Worm (Caenorhabditis elegans): Measurements from ENCODE around the gene Y97E10C.1.
A peak's percentile ranks its signal among the peaks of the same experiment; 100 is the strongest.

The Y97E10C.1 gene

DNA sequence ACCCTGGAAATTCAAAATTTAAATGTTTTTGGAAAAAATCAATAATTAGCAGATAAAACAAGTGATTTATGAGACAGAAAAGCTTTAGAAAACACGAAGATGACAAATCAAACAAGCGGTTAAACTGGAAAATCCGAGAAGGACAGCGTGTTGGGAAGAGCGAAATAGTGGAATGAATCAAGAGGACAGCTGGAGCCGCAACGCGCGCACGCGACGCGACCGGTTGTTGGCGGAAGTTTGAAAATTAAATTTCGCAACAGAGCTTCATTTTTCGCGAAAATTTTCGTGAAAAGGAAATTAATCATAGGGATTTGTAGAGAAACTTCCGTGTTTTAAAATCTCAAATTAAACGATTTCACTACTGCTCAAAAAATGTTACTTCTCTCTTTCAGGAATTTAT lies 6.2 kb downstream of the Y97E10C.1 start, which contains the start of gene clic-1:
TSS of gene clic-1 (minus strand) at position 3 of the 400 bp plus-strand sequence.
- TF ChIP-seq gmeb-2 (tag; optimal IDR thresholded peaks at IDR 0.05) (no peak), hlh-30 (tag; optimal IDR thresholded peaks at IDR 0.05; ENCODE audit: insufficient read depth) (peak; percentile 10), ahr-1 (tag; optimal IDR thresholded peaks at IDR 0.05) (no peak), unc-55 (GFP tag; optimal IDR thresholded peaks at IDR 0.05) (peak; percentile 44), madf-2 (tag; optimal IDR thresholded peaks at IDR 0.05) (no peak), ceh-34 (tag; optimal IDR thresholded peaks at IDR 0.05) (peak; percentile 18), K09A11.1 (tag; optimal IDR thresholded peaks at IDR 0.05; ENCODE audit: insufficient read depth) (no peak), ceh-45 (GFP tag; IDR thresholded peaks at IDR 0.05) (no peak), unc-42 (tag; optimal IDR thresholded peaks at IDR 0.05) (peak; percentile 68), sox-4 (tag; optimal IDR thresholded peaks at IDR 0.05) (no peak), pag-3 (tag; optimal IDR thresholded peaks at IDR 0.05; ENCODE audit: borderline replicate concordance) (no peak), pha-2 (tag; optimal IDR thresholded peaks at IDR 0.05) (no peak), lin-11 (tag; optimal IDR thresholded peaks at IDR 0.05) (no peak), fkh-6 (tag; optimal IDR thresholded peaks at IDR 0.05) (no peak), ceh-24 (tag; optimal IDR thresholded peaks at IDR 0.05) (no peak), K02D7.2 (tag; optimal IDR thresholded peaks at IDR 0.05) (no peak), ceh-48 (tag; optimal IDR thresholded peaks at IDR 0.05) (no peak), ceh-18 (tag; optimal IDR thresholded peaks at IDR 0.05) (peak; percentile 53), ref-2 (tag; optimal IDR thresholded peaks at IDR 0.05) (peak; percentile 51), rnt-1 (tag; optimal IDR thresholded peaks at IDR 0.05) (peak; percentile 24), ceh-31 (tag; optimal IDR thresholded peaks at IDR 0.05) (peak; percentile 29), hlh-15 (tag; optimal IDR thresholded peaks at IDR 0.05) (no peak), ttx-3 (tag; optimal IDR thresholded peaks at IDR 0.05) (no peak), nfya-1 (tag; optimal IDR thresholded peaks at IDR 0.05) (peak; percentile 74), ets-4 (tag; optimal IDR thresholded peaks at IDR 0.05) (peak; percentile 11), ceh-30 (tag; optimal IDR thresholded peaks at IDR 0.05) (no peak), che-1 (tag; optimal IDR thresholded peaks at IDR 0.05) (no peak)

DNA sequence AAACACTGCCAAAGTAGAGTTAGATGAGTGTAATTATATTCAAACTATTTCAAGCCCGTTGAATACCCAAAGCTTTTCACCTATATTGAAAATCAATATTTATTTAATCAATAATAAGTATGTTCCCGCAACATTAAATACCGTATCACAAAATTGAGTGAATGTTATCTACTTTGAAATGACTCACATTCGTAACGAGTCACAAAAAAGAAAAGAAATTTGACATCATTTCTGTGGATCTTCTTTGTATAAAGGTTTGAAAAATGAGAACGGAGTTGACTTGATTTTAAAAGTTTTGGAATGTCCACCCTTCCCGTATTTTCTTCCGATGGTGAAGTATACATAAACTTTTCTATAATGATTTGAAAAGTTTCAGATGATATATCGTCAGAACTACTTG lies 6.6 kb downstream of the Y97E10C.1 start, which contains the start of gene srr-10:
TSS of gene srr-10 (plus strand) at position 301 of the 400 bp plus-strand sequence.
- no peak for TF ChIP-seq lin-11 (tag; optimal IDR thresholded peaks at IDR 0.05)

DNA sequence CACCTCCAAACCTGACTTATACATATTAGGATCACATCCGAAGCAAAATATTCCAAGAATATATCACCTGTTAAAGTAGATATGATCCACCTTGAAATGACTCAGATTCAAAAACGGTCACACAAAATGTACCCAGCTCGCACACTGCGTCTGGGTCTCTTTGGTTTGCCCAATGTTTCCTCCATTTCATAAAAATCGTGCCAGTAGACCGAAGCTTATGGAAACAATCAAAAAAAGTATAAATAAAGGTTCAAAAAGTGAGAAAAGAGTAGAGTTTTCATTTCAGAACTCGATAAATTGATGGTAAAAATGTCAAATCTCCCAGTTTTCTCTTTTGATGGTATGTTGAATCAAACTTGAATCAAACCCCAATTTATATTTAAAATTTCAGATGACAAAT lies 9.0 kb downstream of the Y97E10C.1 start, which contains the start of gene srr-9:
TSS of gene srr-9 (plus strand) at position 301 of the 400 bp plus-strand sequence.
- TF ChIP-seq ztf-16 (tag; optimal IDR thresholded peaks at IDR 0.05) (no peak), T23F11.4 (GFP tag; optimal IDR thresholded peaks at IDR 0.05) (no peak), pat-9 (tag; optimal IDR thresholded peaks at IDR 0.05) (no peak), rnt-1 (tag; optimal IDR thresholded peaks at IDR 0.05) (no peak), lin-11 (tag; optimal IDR thresholded peaks at IDR 0.05) (no peak), K09A11.1 (tag; optimal IDR thresholded peaks at IDR 0.05; ENCODE audit: insufficient read depth) (no peak), dve-1 (tag; optimal IDR thresholded peaks at IDR 0.05) (no peak), sdc-2 (tag; optimal IDR thresholded peaks at IDR 0.05) (no peak), lim-6 (tag; optimal IDR thresholded peaks at IDR 0.05) (no peak), ceh-34 (tag; optimal IDR thresholded peaks at IDR 0.05) (no peak), C38D4.7 (GFP tag; optimal IDR thresholded peaks at IDR 0.05) (no peak), ceh-19 (GFP tag; optimal IDR thresholded peaks at IDR 0.05) (no peak), dmd-4 (tag; optimal IDR thresholded peaks at IDR 0.05; ENCODE audit: borderline replicate concordance) (no peak), unc-86 (tag; optimal IDR thresholded peaks at IDR 0.05) (no peak), ceh-31 (tag; optimal IDR thresholded peaks at IDR 0.05) (no peak), ceh-2 (tag; optimal IDR thresholded peaks at IDR 0.05) (no peak)
